Worm (Caenorhabditis elegans) whole organism, young adult: Measurements from ENCODE around the gene F53B2.5.
"Not testable (repeated sequence)": the region's sequence is repeated elsewhere in the genome, so short reads cannot be mapped to it uniquely, and the experiment has no call there.

Source experiments
- B0336.3 ChIP-seq: fragments of 200-800 bp; sonication (Bioruptor generic); IDR thresholded peaks from 2 replicates; pipeline ENCODE4 v1.3.6; 2022; ENCODE audit warnings: missing genetic modification characterization, missing compliant biosample characterization
- efl-1 ChIP-seq: fragments of 150-350 bp; optimal IDR thresholded peaks from 2 replicates; lab custom pipeline; 2014; ENCODE audit warnings: missing biosample characterization, missing genetic modification reagents, missing genetic modification characterization
- mes-4 ChIP-seq: sonication (generic microtip); optimal IDR thresholded peaks from 2 replicates; lab custom pipeline; 2016; ENCODE audit warnings: missing genotype, missing genetic modification characterization, missing compliant biosample characterization

Gene F53B2.5

ce11 chrIV:12478711-12479110, 52.2 kb downstream of the F53B2.5 start, which contains the start of gene igdb-1:
Gene igdb-1 (plus strand): TSS chrIV:12479011.
- TF ChIP-seq efl-1 (GFP tag; lab: Kevin White, UChicago); B0336.3 (GFP tag; lab: Robert Waterston, UW); mes-4: not testable (repeated sequence)
